Fruit fly (Drosophila melanogaster): ENCODE data around the gene ninaB.

dm6 chr3R:13682994-13683623 is 17.3 kb upstream of the ninaB start:
- TF ChIP-seq Dll (optimal IDR thresholded peaks at IDR 0.05): no peak
- no peak for TF ChIP-seq CG8478 (optimal IDR thresholded peaks at IDR 0.05)
- no peak for TF ChIP-seq psq (optimal IDR thresholded peaks at IDR 0.05)

Measured in whole organism.